Fruit fly (Drosophila melanogaster): ENCODE results near the gene Tmep.

DNA sequence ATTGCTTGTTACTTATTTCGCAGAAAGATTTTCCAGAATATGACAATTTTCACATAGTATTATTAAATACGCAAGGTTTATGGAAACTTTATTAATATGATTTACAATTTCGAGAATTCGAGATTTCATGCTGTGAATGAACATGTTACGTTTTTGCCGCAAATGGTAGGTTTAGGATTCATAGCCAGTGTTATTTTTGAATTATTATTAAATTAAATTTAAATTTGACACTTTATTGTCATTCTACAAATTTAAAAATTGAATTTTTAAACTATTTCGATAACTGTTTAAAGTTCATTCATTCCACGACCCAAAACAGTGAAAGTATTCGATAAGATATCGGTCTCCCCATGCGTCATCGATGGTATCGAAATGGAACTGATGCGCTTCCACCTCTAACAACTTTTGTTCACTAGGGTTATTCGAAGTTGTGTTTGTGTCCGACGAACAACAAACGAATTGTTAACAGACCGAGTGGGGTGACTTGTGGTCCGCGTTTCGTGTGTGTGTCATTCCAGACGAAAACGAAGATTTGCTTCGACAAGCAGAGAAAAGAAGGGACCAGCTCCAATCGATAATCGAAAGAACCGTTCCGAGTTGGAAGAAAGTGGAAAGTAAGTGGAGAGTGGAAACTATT is 23.2 kb upstream of the Tmep start, which contains the start of the genes CG32313 and Pcyt1:
- TF ChIP-seq CG32121 (GFP tag; IDR thresholded peaks at IDR 0.05) = no peak
- TF ChIP-seq Ets98B (GFP tag; IDR thresholded peaks at IDR 0.05) = no peak
- TF ChIP-seq CG4496 (GFP tag; IDR thresholded peaks at IDR 0.05) = no peak
